Worm (Caenorhabditis elegans) whole organism, L4/young adult: ENCODE data around the gene C45G9.2.

Source experiments
- W03F9.2 ChIP-seq: fragments of 150-350 bp; optimal IDR thresholded peaks from 2 replicates; lab custom pipeline; 2014; ENCODE audit warnings: missing biosample characterization, missing genetic modification characterization
- dao-5 ChIP-seq: sonication (generic microtip); optimal IDR thresholded peaks from 2 replicates; lab custom pipeline; 2016; ENCODE audit warnings: missing genotype, missing genetic modification characterization, moderate library complexity, missing compliant biosample characterization
- him-1 ChIP-seq: sonication (generic microtip); optimal IDR thresholded peaks from 2 replicates; lab custom pipeline; 2016; ENCODE audit warnings: missing genotype, missing genetic modification reagents, missing genetic modification characterization, missing compliant biosample characterization

The C45G9.2 gene

DNA sequence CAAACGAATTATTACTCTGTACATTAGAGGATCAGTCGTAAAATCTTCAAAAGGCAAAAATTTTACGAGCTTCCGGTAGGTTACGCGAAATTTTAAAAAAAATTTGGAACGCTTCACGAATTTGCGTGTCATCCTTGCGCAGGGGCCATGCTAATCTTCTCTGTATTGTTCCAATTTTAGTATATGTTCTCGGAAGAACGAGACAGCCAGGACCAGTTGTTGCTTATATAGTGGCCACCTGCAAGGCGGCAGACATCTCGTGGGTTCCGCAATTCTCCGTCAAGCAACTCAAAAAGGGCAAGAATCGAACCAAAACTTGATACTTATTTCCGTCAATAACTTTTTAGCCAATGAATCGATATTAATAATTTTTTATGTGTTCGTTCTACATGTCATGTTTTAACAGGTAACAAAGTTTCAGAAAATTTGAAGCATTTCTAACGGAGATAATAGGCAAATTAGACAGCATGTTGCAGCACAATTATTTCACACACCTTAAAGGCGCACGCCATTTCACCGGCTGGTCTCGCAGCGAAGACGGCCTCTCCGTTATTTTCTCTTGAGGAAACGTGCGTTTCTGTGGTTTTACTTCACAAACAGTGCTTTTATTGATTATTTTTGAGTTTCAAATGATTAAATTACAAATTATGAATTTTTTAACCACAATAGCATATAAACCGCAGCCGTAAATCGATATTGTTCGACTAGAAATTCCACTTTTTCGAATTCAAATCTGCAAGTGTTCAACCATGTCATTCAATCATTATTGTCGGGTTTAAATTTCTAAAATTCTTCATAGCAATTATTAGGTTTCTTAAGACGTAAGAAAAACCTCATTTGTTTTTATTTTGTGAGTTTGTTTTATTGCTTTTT, 12.1 kb downstream of the C45G9.2 start:
- TF ChIP-seq dao-5 (tag; lab: Kevin White, UChicago), result no peak
- peak; percentile 1 for TF ChIP-seq W03F9.2 (tag; lab: Kevin White, UChicago)
- peak; percentile 81 for TF ChIP-seq him-1 (tag; lab: Kevin White, UChicago)

DNA sequence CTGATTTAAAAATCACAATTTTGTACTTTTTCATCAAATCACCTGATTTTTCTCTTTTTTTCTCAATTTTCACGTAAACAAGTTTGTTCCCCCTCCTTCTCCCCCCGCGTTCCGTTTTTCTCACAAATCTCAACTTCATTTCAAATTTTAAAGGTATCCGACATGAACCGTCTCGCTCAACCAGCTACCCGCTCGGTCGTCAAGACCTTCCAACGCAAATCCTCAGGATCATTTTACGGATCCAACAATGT, 12.6 kb downstream of the C45G9.2 start, which contains the start of gene cox-6A:
cox-6A (plus strand) TSS at position 152 of the 251 bp plus-strand sequence.
- TF ChIP-seq W03F9.2 (tag; lab: Kevin White, UChicago) (no peak), dao-5 (tag; lab: Kevin White, UChicago) (no peak), him-1 (tag; lab: Kevin White, UChicago) (no peak)

DNA sequence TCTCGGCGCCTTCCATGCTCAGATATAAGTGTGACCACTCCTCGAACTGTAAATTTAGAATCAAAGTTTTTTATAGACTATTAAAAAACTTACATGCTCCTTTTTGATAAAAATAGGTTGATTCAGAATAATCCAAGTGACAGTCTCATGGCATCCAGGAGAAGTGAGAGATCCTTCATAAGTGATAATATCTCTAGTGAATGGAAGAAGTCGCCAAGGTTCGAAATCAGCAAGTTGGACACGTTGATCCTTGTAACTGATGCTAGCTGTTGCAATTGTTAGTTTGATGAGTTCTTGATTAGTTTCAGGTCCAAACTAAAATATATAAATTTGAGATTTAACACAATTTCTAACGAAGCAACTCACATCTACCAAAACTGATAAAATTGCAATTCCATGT, 14.4 kb downstream of the C45G9.2 start:
- no peak for TF ChIP-seq W03F9.2 (tag; lab: Kevin White, UChicago)
- no peak for TF ChIP-seq dao-5 (tag; lab: Kevin White, UChicago)
- no peak for TF ChIP-seq him-1 (tag; lab: Kevin White, UChicago)

DNA sequence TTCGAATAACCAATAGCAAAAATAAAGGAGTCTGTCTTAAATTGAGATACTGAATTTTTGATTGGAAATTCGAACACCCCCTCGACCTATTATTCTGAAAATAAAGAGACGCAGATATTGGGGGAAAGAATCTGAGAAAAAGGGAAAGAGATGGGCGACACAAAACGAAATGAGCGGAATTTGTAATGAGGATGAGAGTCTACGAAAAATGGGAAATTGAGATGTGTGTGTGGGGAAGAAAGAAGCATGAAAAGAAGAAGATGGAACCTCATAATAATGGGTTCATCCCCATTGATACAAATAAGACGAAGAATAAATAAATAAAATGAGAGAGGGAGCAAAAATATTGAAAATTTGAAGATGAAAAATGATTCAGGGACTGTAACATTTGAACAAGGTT, 16.7 kb downstream of the C45G9.2 start, which contains the start of gene cah-1:
cah-1 (minus strand) TSS at position 101 of the 400 bp plus-strand sequence.
- TF ChIP-seq W03F9.2 (tag; lab: Kevin White, UChicago) (no peak), dao-5 (tag; lab: Kevin White, UChicago) (no peak), him-1 (tag; lab: Kevin White, UChicago) (no peak)

DNA sequence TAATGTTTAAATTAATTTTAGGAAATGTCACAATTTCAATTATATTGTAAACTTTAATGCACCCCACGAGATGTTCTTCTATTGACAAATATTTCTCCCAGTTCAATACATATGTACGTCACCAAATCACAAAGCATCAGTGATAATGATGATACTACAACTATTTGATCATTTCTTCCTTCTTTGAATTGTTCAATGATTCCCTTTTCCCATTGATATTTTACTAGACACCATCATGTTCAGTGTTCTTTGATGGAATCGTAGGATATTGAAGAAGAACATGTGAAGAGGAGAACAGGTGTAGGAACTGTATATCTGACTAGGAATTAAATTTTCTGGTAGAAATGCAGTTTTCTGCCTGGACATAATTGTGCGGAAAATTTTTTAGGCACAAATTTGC, 20.6 kb downstream of the C45G9.2 start:
- TF ChIP-seq dao-5 (tag; lab: Kevin White, UChicago) (no peak), him-1 (tag; lab: Kevin White, UChicago) (no peak), W03F9.2 (tag; lab: Kevin White, UChicago) (no peak)

DNA sequence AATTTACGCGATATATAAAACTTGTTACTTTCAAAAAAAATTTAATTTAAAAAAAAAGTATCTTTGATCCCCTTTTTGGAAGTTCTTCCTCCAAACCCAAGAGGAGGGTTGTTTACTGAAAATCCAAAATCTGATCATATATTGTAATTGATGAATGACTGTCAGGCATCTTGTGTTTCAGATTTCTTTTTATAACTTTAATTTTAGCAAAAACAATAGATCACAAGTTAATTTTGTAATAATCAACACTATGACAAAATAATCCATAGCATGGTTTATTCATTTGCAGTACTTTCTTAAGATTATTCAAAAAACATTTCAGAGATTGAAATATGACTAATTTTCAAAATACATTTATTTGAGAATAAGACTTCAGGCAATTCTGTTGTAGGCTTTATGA, 23.5 kb downstream of the C45G9.2 start:
- TF ChIP-seq W03F9.2 (tag; lab: Kevin White, UChicago) (no peak), dao-5 (tag; lab: Kevin White, UChicago) (no peak), him-1 (tag; lab: Kevin White, UChicago) (no peak)

DNA sequence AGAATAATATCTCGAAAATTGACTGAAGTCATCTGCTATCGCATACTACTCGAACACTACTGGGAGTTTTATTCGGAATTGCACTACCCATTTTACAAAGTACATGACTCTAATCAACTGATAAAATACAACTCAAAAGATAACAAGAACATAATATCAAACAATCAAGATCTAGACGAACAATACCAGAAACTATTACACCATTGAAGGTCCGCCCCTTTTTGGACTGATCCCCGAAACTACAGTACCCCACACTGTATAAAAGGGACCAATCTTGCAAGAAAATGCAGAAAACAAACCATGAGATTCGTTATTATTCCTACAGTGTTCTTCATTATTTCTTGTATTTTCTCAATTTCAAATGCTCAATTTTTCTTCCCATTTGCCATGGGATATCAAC, 25.6 kb downstream of the C45G9.2 start, which contains the start of gene F54D8.10:
F54D8.10 (plus strand) TSS at position 301 of the 400 bp plus-strand sequence.
- TF ChIP-seq W03F9.2 (tag; lab: Kevin White, UChicago) (no peak), dao-5 (tag; lab: Kevin White, UChicago) (no peak), him-1 (tag; lab: Kevin White, UChicago) (no peak)

DNA sequence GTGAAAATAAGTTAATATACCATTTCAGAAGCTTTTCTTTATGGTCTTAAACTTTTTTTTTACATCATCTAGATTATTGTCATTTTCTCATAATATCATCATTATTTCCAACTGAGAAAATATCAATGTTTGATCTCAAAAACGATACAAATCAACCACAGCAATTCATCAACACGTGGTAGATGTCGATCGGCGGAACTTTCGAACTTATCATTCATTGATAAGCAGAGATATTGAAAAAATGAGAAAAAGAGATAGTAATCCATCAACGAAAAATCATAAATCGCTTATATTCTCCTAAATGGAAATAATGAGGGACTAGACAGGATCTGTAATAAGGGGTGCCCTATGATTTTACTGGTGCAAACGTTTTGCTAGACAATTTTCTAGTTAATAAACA, 27.9 kb downstream of the C45G9.2 start:
- no peak for TF ChIP-seq dao-5 (tag; lab: Kevin White, UChicago)
- TF ChIP-seq W03F9.2 (tag; lab: Kevin White, UChicago), result no peak
- TF ChIP-seq him-1 (tag; lab: Kevin White, UChicago), result no peak

DNA sequence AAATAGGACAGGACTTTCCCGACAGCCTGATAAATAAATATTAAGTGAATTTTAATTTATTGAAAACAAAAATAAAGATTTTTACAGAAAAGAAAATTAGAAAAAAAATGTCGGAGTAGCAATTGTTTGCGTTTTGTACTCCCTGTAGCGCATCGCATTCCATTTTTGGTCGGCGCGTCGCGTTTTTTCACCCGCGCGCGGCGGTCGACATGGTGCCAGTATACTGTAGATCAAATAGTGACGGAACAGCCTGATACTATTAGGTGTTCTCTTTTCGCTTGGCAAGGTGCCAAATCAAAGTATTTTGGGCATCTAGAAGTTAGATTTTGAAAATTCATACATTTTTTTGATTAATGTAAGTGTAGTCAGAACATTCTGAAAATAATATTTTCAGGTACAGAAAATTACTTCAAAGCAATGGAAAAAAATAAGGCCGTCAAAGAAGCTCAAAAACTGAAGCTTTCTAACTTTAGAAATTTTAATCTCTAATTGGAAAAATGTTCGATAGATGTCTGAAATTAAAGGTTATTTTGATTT, 29.9 kb downstream of the C45G9.2 start:
- no peak for TF ChIP-seq dao-5 (tag; lab: Kevin White, UChicago)
- no peak for TF ChIP-seq W03F9.2 (tag; lab: Kevin White, UChicago)
- no peak for TF ChIP-seq him-1 (tag; lab: Kevin White, UChicago)

DNA sequence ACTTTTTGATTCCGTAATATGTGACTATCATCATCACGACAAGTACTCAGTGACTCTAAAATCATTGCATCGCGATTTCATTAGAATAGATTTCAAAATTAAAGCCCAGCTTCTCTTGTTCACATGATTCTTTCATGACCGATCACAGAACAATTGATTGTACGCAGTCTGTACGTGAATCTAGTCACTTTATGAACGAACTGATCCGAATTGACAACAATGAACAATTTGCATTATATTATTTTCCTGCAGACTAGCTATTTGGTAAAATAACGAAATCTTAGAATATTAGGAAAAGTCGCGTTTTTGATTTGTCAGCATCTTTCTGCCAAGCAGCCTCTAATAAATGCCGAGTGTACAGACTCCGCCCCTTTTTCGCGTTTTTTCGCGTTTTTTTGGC, 30.6 kb downstream of the C45G9.2 start:
- no peak for TF ChIP-seq W03F9.2 (tag; lab: Kevin White, UChicago)
- no peak for TF ChIP-seq him-1 (tag; lab: Kevin White, UChicago)
- TF ChIP-seq dao-5 (tag; lab: Kevin White, UChicago), result no peak

DNA sequence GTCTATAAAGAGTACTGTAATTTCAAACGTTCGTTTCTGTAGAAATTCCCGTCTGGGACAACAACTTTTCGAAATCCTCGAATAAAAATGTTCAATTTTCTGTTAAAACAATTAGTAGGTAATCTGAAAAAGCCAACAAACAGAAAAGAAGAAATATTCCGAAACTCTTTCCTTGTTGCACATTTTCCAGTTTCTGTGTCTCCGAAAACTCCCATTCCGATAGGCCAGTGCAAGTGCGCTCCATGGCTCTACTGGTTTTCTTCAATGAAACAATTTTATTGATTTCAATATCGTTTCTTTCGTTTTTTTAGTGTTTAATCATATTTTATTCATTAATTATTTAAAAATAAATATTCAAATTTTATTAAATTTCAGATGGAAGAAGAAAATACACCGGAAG, 33.8 kb downstream of the C45G9.2 start, which contains the start of gene F54D8.6:
F54D8.6 (plus strand) TSS at position 370 of the 400 bp plus-strand sequence.
- peak; percentile 40 for TF ChIP-seq W03F9.2 (tag; lab: Kevin White, UChicago)
- no peak for TF ChIP-seq him-1 (tag; lab: Kevin White, UChicago)
- no peak for TF ChIP-seq dao-5 (tag; lab: Kevin White, UChicago)

DNA sequence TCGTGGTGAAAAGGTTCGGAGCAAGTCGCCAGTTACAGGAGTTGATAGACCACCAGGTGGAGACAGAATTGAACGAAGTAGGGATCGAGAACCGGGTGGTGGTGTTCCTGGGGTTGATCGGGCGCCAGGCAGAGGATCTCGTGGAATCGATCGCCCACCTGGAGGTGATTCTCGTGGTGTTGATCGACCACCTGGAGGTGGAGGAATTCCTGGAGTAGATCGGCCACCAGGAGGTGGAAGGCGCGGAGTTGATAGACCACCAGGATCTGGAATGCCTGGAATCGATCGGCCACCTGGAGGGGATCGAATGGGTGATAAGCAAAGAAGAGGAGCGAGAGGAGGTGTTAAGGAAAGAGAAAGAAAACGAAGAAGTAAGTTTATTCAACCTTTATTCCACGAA, 36.6 kb downstream of the C45G9.2 start:
- TF ChIP-seq dao-5 (tag; lab: Kevin White, UChicago), result no peak
- TF ChIP-seq W03F9.2 (tag; lab: Kevin White, UChicago), result no peak
- no peak for TF ChIP-seq him-1 (tag; lab: Kevin White, UChicago)

DNA sequence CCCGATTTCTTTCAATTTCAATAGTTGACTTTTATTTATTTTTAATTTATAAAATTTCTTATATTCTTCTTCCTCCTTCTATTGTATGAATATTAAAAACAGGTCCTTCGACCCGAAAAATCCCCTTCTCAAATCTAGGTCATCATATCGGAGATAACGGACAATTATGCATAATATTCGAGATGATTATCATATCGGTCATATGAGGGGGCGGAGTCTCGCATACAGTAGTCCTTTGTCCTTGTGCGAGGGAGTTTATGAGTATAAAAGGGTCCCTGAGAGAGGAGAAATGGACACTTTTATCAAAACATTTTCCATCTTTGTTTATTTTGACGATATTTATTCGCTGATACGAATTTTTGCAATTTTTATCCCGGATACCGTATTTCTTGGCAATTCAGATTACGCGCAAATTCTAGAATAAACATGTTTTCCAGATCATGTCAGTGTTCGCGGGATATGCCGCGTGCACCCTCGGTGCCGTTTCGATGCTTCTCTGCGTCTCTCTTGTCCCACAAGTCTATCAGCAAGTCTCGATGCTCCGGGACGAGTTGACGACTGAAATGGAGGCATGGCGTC, 38.1 kb downstream of the C45G9.2 start, which contains the start of gene dpy-17:
dpy-17 (plus strand) TSS at position 438 of the 579 bp plus-strand sequence.
- TF ChIP-seq W03F9.2 (tag; lab: Kevin White, UChicago), result no peak
- no peak for TF ChIP-seq him-1 (tag; lab: Kevin White, UChicago)
- no peak for TF ChIP-seq dao-5 (tag; lab: Kevin White, UChicago)
